Fruit fly (Drosophila melanogaster) whole organism, embryonic: ENCODE data around the gene CG10802.

Experiments used
- Awh ChIP-seq: fragments of 200-800 bp; sonication (Bioruptor generic); IDR thresholded peaks from 2 replicates; pipeline ENCODE4, ENCODE4 v1.3.6; 2022; ENCODE audit warnings: missing biosample characterization, missing genetic modification characterization
- Blimp-1 ChIP-seq: fragments of 200-800 bp; sonication (Bioruptor generic); optimal IDR thresholded peaks from 3 replicates; lab custom pipeline; 2018; ENCODE audit warnings: missing biosample characterization, missing genetic modification characterization, mild to moderate bottlenecking, moderate library complexity, missing genetic modification reagents
- CG10979 ChIP-seq: fragments of 200-800 bp; sonication (Bioruptor generic); optimal IDR thresholded peaks from 2 replicates; lab custom pipeline; 2018; ENCODE audit warnings: missing biosample characterization, mild to moderate bottlenecking, missing genetic modification characterization, moderate library complexity
- CG11504 ChIP-seq: fragments of 200-800 bp; sonication (Bioruptor generic); optimal IDR thresholded peaks from 3 replicates; lab custom pipeline; 2019; ENCODE audit warnings: missing biosample characterization, mild to moderate bottlenecking, missing genetic modification characterization, moderate library complexity
- CG14667 ChIP-seq: fragments of 200-800 bp; sonication (Bioruptor generic); IDR thresholded peaks from 2 replicates; pipeline ENCODE4 v1.3.6; 2022; ENCODE audit warnings: missing biosample characterization, missing genetic modification characterization
- CG15514 ChIP-seq: fragments of 200-800 bp; sonication (Bioruptor generic); optimal IDR thresholded peaks from 3 replicates; lab custom pipeline; 2017; ENCODE audit warnings: missing biosample characterization, missing genetic modification characterization, mild to moderate bottlenecking, moderate library complexity, missing genetic modification reagents
- CG17359 ChIP-seq: fragments of 200-800 bp; sonication (Bioruptor generic); optimal IDR thresholded peaks from 3 replicates; lab custom pipeline; 2018; ENCODE audit warnings: missing biosample characterization, mild to moderate bottlenecking, missing genetic modification characterization, moderate library complexity
- CG2199 ChIP-seq: fragments of 200-800 bp; sonication (Bioruptor generic); IDR thresholded peaks from 3 replicates; pipeline ENCODE4 v1.3.6; 2022; ENCODE audit warnings: missing biosample characterization, missing genetic modification characterization
- CG42726 ChIP-seq: fragments of 200-800 bp; sonication (Bioruptor generic); IDR thresholded peaks from 2 replicates; pipeline ENCODE4 v1.3.6; 2022; ENCODE audit warnings: missing biosample characterization, missing genetic modification characterization; ENCODE audit not compliant: partially characterized antibody
- CG4854 ChIP-seq: fragments of 200-800 bp; sonication (Bioruptor generic); optimal IDR thresholded peaks from 2 replicates; lab custom pipeline; 2016; ENCODE audit warnings: missing biosample characterization, missing genetic modification characterization, inconsistent platforms
- CG7357 ChIP-seq: fragments of 200-800 bp; sonication (Bioruptor generic); IDR thresholded peaks from 3 replicates; pipeline ENCODE4 v1.3.6; 2022; ENCODE audit warnings: missing biosample characterization, missing genetic modification characterization
- CG7745 ChIP-seq: fragments of 200-800 bp; sonication (Bioruptor generic); optimal IDR thresholded peaks from 2 replicates; lab custom pipeline; 2018; ENCODE audit warnings: missing biosample characterization, mild to moderate bottlenecking, missing genetic modification characterization, moderate library complexity
- CG8359 ChIP-seq: fragments of 200-800 bp; sonication (Bioruptor generic); optimal IDR thresholded peaks from 2 replicates; lab custom pipeline; 2017; ENCODE audit warnings: missing biosample characterization, mild to moderate bottlenecking, missing genetic modification characterization, borderline replicate concordance
- CG8388 ChIP-seq: fragments of 200-800 bp; sonication (Bioruptor generic); optimal IDR thresholded peaks from 2 replicates; lab custom pipeline; 2019; ENCODE audit warnings: missing biosample characterization, mild to moderate bottlenecking, missing genetic modification characterization, moderate library complexity
- CG9437 ChIP-seq: fragments of 200-800 bp; sonication (Bioruptor generic); optimal IDR thresholded peaks from 2 replicates; lab custom pipeline; 2018; ENCODE audit warnings: missing biosample characterization, mild to moderate bottlenecking, missing genetic modification characterization
- CTCF ChIP-seq: fragments of 200-800 bp; sonication (Bioruptor generic); optimal IDR thresholded peaks from 2 replicates; lab custom pipeline; 2017; ENCODE audit warnings: missing biosample characterization, mild to moderate bottlenecking, missing genetic modification characterization, moderate library complexity
- CkIIα-i1 ChIP-seq: fragments of 200-800 bp; sonication (Bioruptor generic); IDR thresholded peaks from 2 replicates; pipeline ENCODE4 v1.3.6; 2022; ENCODE audit warnings: missing biosample characterization, missing genetic modification characterization
- Dip2 ChIP-seq: fragments of 200-800 bp; sonication (Bioruptor generic); IDR thresholded peaks from 2 replicates; pipeline ENCODE4 v1.3.6; 2022; ENCODE audit warnings: missing biosample characterization, missing genetic modification characterization
- Dp ChIP-seq: fragments of 200-800 bp; sonication (Bioruptor generic); optimal IDR thresholded peaks from 2 replicates; lab custom pipeline; 2018; ENCODE audit warnings: missing biosample characterization, mild to moderate bottlenecking, missing genetic modification characterization, moderate library complexity
- E2f1 ChIP-seq: fragments of 200-800 bp; sonication (Bioruptor generic); IDR thresholded peaks from 2 replicates; pipeline ENCODE4 v1.3.6; 2022; ENCODE audit warnings: missing biosample characterization, missing genetic modification characterization
- Hr51 ChIP-seq, 2 experiments: fragments of 200-800 bp; sonication (Bioruptor generic); optimal IDR thresholded peaks; 2 replicates in 1 of 2; 3 replicates in 1 of 2; lab custom pipeline; 2016 to 2018; ENCODE audit warnings: missing biosample characterization in 2 of 2, missing genetic modification characterization in 2 of 2, mild to moderate bottlenecking in 1 of 2, moderate library complexity in 1 of 2
- Lhr ChIP-seq: fragments of 200-800 bp; sonication (Bioruptor generic); optimal IDR thresholded peaks from 3 replicates; lab custom pipeline; 2017; ENCODE audit warnings: mild to moderate bottlenecking, missing biosample characterization, missing genetic modification reagents, missing genetic modification characterization
- Med ChIP-seq: fragments of 200-800 bp; sonication (Bioruptor generic); peaks from one replicate; lab custom pipeline; 2016; ENCODE audit warnings: missing biosample characterization, missing genetic modification characterization, mild to moderate bottlenecking, inconsistent platforms, moderate library complexity
- Pdp1 ChIP-seq, 2 experiments: fragments of 200-800 bp; sonication (Bioruptor generic); optimal IDR thresholded peaks; 3 replicates each; lab custom pipeline; 2016; ENCODE audit warnings: missing biosample characterization in 2 of 2, missing genetic modification characterization in 2 of 2, mild to moderate bottlenecking in 1 of 2, moderate library complexity in 1 of 2
- Rfx ChIP-seq: fragments of 200-800 bp; sonication (Bioruptor generic); IDR thresholded peaks from 2 replicates; pipeline ENCODE4 v1.3.6; 2022; ENCODE audit warnings: missing biosample characterization, missing genetic modification characterization
- Six4 ChIP-seq: fragments of 200-800 bp; sonication (Bioruptor generic); optimal IDR thresholded peaks from 2 replicates; lab custom pipeline; 2016; ENCODE audit warnings: missing biosample characterization, missing genetic modification characterization
- Sox100B ChIP-seq: fragments of 200-800 bp; sonication (Bioruptor generic); optimal IDR thresholded peaks from 3 replicates; lab custom pipeline; 2018; ENCODE audit warnings: missing biosample characterization, mild to moderate bottlenecking, missing genetic modification characterization
- abd-A ChIP-seq: fragments of 200-800 bp; sonication (Bioruptor generic); optimal IDR thresholded peaks from 3 replicates; lab custom pipeline; 2019; ENCODE audit warnings: missing biosample characterization, mild to moderate bottlenecking, missing genetic modification characterization, moderate library complexity
- amos ChIP-seq: fragments of 200-800 bp; sonication (Bioruptor generic); IDR thresholded peaks from 2 replicates; pipeline ENCODE4 v1.3.6; 2022; ENCODE audit warnings: missing biosample characterization, missing genetic modification characterization; ENCODE audit not compliant: partially characterized antibody
- chm ChIP-seq: fragments of 200-800 bp; sonication (Bioruptor generic); IDR thresholded peaks from 2 replicates; pipeline ENCODE4 v1.3.6; 2022; ENCODE audit warnings: missing biosample characterization, missing genetic modification characterization
- ci ChIP-seq: fragments of 200-800 bp; sonication (Bioruptor generic); IDR thresholded peaks from 3 replicates; pipeline ENCODE4 v1.3.6; 2022; ENCODE audit warnings: missing biosample characterization, missing genetic modification characterization
- croc ChIP-seq: fragments of 200-800 bp; sonication (Bioruptor generic); conservative IDR thresholded peaks from 3 replicates; pipeline ENCODE4 v1.3.6; 2022; ENCODE audit warnings: missing biosample characterization, missing genetic modification characterization
- cwo ChIP-seq: fragments of 200-800 bp; sonication (Bioruptor generic); optimal IDR thresholded peaks from 3 replicates; lab custom pipeline; 2017; ENCODE audit warnings: missing biosample characterization, missing genetic modification characterization, mild to moderate bottlenecking, moderate library complexity, missing genetic modification reagents
- dpn ChIP-seq, 2 experiments: fragments of 200-800 bp; sonication (Bioruptor generic); optimal IDR thresholded peaks; 3 replicates each; lab custom pipeline; 2016; ENCODE audit warnings: missing biosample characterization in 2 of 2, missing genetic modification characterization in 2 of 2
- ftz-f1 ChIP-seq: fragments of 200-800 bp; sonication (Bioruptor generic); optimal IDR thresholded peaks from 2 replicates; lab custom pipeline; 2016; ENCODE audit warnings: missing biosample characterization, missing genetic modification characterization
- gcm2 ChIP-seq: fragments of 200-800 bp; sonication (Bioruptor generic); optimal IDR thresholded peaks from 2 replicates; lab custom pipeline; 2016; ENCODE audit warnings: missing biosample characterization, missing genetic modification characterization
- gem ChIP-seq: fragments of 200-800 bp; sonication (Bioruptor generic); optimal IDR thresholded peaks from 2 replicates; lab custom pipeline; 2019; ENCODE audit warnings: missing biosample characterization, mild to moderate bottlenecking, missing genetic modification characterization, moderate library complexity
- ind ChIP-seq: fragments of 200-800 bp; sonication (Bioruptor generic); optimal IDR thresholded peaks from 3 replicates; lab custom pipeline; 2016; ENCODE audit warnings: missing biosample characterization, missing genetic modification characterization
- inv ChIP-seq: fragments of 200-800 bp; sonication (Bioruptor generic); IDR thresholded peaks from 2 replicates; pipeline ENCODE4 v1.3.6; 2022; ENCODE audit warnings: missing biosample characterization, missing genetic modification characterization; ENCODE audit not compliant: partially characterized antibody
- kah ChIP-seq: fragments of 200-800 bp; sonication (Bioruptor generic); optimal IDR thresholded peaks from 2 replicates; lab custom pipeline; 2018; ENCODE audit warnings: missing biosample characterization, mild to moderate bottlenecking, missing genetic modification characterization
- lilli ChIP-seq: fragments of 200-800 bp; sonication (Bioruptor generic); optimal IDR thresholded peaks from 3 replicates; lab custom pipeline; 2016; ENCODE audit warnings: missing biosample characterization, missing genetic modification characterization
- mam ChIP-seq: fragments of 200-800 bp; sonication (Bioruptor generic); optimal IDR thresholded peaks from 3 replicates; lab custom pipeline; 2016; ENCODE audit warnings: missing biosample characterization, missing genetic modification characterization
- rib ChIP-seq: fragments of 200-800 bp; sonication (Bioruptor generic); IDR thresholded peaks from 2 replicates; pipeline ENCODE4 v1.3.6; 2022; ENCODE audit warnings: missing biosample characterization, missing genetic modification characterization
- row ChIP-seq: fragments of 200-800 bp; sonication (Bioruptor generic); IDR thresholded peaks from 3 replicates; pipeline ENCODE4 v1.3.6; 2022; ENCODE audit warnings: missing biosample characterization, missing genetic modification characterization
- sens ChIP-seq: fragments of 200-800 bp; sonication (Bioruptor generic); peaks from one replicate; lab custom pipeline; 2016; ENCODE audit warnings: missing biosample characterization, missing genetic modification characterization
- sens-2 ChIP-seq: fragments of 200-800 bp; sonication (Bioruptor generic); IDR thresholded peaks from 2 replicates; pipeline ENCODE4 v1.3.6; 2022; ENCODE audit warnings: missing biosample characterization, missing genetic modification characterization
- so ChIP-seq: fragments of 200-800 bp; sonication (Bioruptor generic); IDR thresholded peaks from 3 replicates; pipeline ENCODE4 v1.3.6; 2022; ENCODE audit warnings: missing biosample characterization, missing genetic modification characterization
- stwl ChIP-seq: fragments of 200-800 bp; sonication (Bioruptor generic); optimal IDR thresholded peaks from 3 replicates; lab custom pipeline; 2018; ENCODE audit warnings: missing biosample characterization, mild to moderate bottlenecking, missing genetic modification characterization, moderate library complexity
- sug ChIP-seq: fragments of 200-800 bp; optimal IDR thresholded peaks from 2 replicates; lab custom pipeline; 2019; ENCODE audit warnings: missing biosample characterization, mild to moderate bottlenecking, missing genetic modification characterization, moderate library complexity
- tup ChIP-seq: fragments of 200-800 bp; sonication (Bioruptor generic); optimal IDR thresholded peaks from 2 replicates; lab custom pipeline; 2016; ENCODE audit warnings: missing biosample characterization, mild to moderate bottlenecking, missing genetic modification characterization, moderate library complexity
- vvl ChIP-seq: fragments of 200-800 bp; sonication (Bioruptor generic); IDR thresholded peaks from 2 replicates; pipeline ENCODE4 v1.3.6; 2022; ENCODE audit warnings: missing biosample characterization, missing genetic modification characterization
- yki ChIP-seq: fragments of >200 bp; optimal IDR thresholded peaks from 3 replicates; lab custom pipeline; 2018

The CG10802 gene

dm6 chrX:3481034-3481433 lies 1.7 kb upstream of the CG10802 start:
- TF ChIP-seq Lhr: peak; percentile 9
- TF ChIP-seq CG8388 (GFP tag; lab: Kevin White, UChicago): peak; percentile 17
- TF ChIP-seq amos (GFP tag; lab: Robert Waterston, UW): peak; percentile 29; the same call in 1 of the 2 replicates
- TF ChIP-seq CTCF: peak; percentile 94
- 0 out of 3 replicates have a peak, but pooled peaks have one; percentile 5 for TF ChIP-seq row (GFP tag; lab: Robert Waterston, UW)
- TF ChIP-seq tup (GFP tag; lab: Kevin White, UChicago): no peak
- TF ChIP-seq gcm2 (GFP tag; lab: Kevin White, UChicago): no peak
- TF ChIP-seq Med (GFP tag; lab: Kevin White, UChicago): peak; percentile 14
- TF ChIP-seq rib (GFP tag; lab: Robert Waterston, UW): 0 out of 2 replicates have a peak, but pooled peaks have one; percentile 12
- no peak for TF ChIP-seq dpn (GFP tag; optimal IDR thresholded peaks at IDR 0.05; lab: Kevin White, UChicago)
- TF ChIP-seq CG17359 (tag; lab: Kevin White, UChicago): peak; percentile 19
- TF ChIP-seq stwl (tag; lab: Kevin White, UChicago): peak; percentile 44
- TF ChIP-seq CG42726 (GFP tag; lab: Robert Waterston, UW): 0 out of 2 replicates have a peak, but pooled peaks have one; percentile 8
- TF ChIP-seq gem (tag; lab: Kevin White, UChicago): no peak
- peak; percentile 15 for TF ChIP-seq Blimp-1
- TF ChIP-seq CG10979 (tag; lab: Kevin White, UChicago): peak; percentile 99
- no peak for TF ChIP-seq croc (GFP tag; lab: Robert Waterston, UW)
- TF ChIP-seq Sox100B (GFP tag; lab: Kevin White, UChicago): peak; percentile 7
- 0 out of 2 replicates have a peak, but pooled peaks have one; percentile 26 for TF ChIP-seq chm (GFP tag; lab: Robert Waterston, UW)
- TF ChIP-seq Hr51 (GFP tag; optimal IDR thresholded peaks at IDR 0.05; lab: Kevin White, UChicago): peak in 1 of 2 experiments; percentile 8
- TF ChIP-seq CG8359: no peak
- TF ChIP-seq sens-2 (GFP tag; lab: Robert Waterston, UW): no peak
- no peak for TF ChIP-seq ind (GFP tag; lab: Kevin White, UChicago)
- peak; percentile 12 for TF ChIP-seq CG15514
- peak; percentile 88 for TF ChIP-seq CG9437
- TF ChIP-seq ci: peak; percentile 45; the same call in 1 of the 3 replicates
- TF ChIP-seq E2f1 (GFP tag; lab: Robert Waterston, UW): peak; percentile 15; the same call in 1 of the 2 replicates
- peak; percentile 84; the same call in 2 of the 3 replicates for TF ChIP-seq CG2199 (GFP tag; lab: Robert Waterston, UW)
- TF ChIP-seq CG7357: no peak
- peak; percentile 14 for TF ChIP-seq sens
- no peak for TF ChIP-seq vvl (GFP tag; lab: Robert Waterston, UW)
- TF ChIP-seq Rfx: 0 out of 2 replicates have a peak, but pooled peaks have one; percentile 15
- TF ChIP-seq Dip2 (GFP tag; lab: Robert Waterston, UW): peak; percentile 82
- TF ChIP-seq Six4 (GFP tag; lab: Kevin White, UChicago): no peak
- TF ChIP-seq CG7745 (tag; lab: Kevin White, UChicago): no peak

- TF ChIP-seq cwo (GFP tag; lab: Kevin White, UChicago): no peak
- no peak for TF ChIP-seq CG4854 (GFP tag; lab: Kevin White, UChicago)
- no peak for TF ChIP-seq CG11504
- peak; percentile 78 for TF ChIP-seq inv (GFP tag; lab: Robert Waterston, UW)
- TF ChIP-seq CG17359 (tag; lab: Kevin White, UChicago): peak; percentile 36
- TF ChIP-seq abd-A (tag; lab: Kevin White, UChicago): no peak
- TF ChIP-seq sug (tag; lab: Kevin White, UChicago): no peak
- no peak for TF ChIP-seq kah (GFP tag; lab: Kevin White, UChicago)
- peak; percentile 17 for TF ChIP-seq mam (GFP tag; lab: Kevin White, UChicago)
- TF ChIP-seq Awh (GFP tag; lab: Robert Waterston, UW): no peak
- no peak for TF ChIP-seq so (GFP tag; lab: Robert Waterston, UW)
- TF ChIP-seq CkIIα-i1 (GFP tag; lab: Robert Waterston, UW): no peak
- TF ChIP-seq Dp (GFP tag; lab: Kevin White, UChicago): peak; percentile 31
- peak; percentile 44 for TF ChIP-seq lilli (GFP tag; lab: Kevin White, UChicago)
- TF ChIP-seq Pdp1 (GFP tag; optimal IDR thresholded peaks at IDR 0.05; lab: Kevin White, UChicago): peak in 1 of 2 experiments; percentile 51
- TF ChIP-seq CG14667 (GFP tag; lab: Robert Waterston, UW): no peak
- TF ChIP-seq Med (GFP tag; lab: Kevin White, UChicago): peak; percentile 68
- TF ChIP-seq ftz-f1 (GFP tag; lab: Kevin White, UChicago): no peak
- TF ChIP-seq yki (lab: Kevin White, UChicago): no peak
Observed at dm6 chrX:3485304-3485703, 2.5 kb downstream of the CG10802 start, which contains the start of the genes CG14270 and CG10803. TSS of gene CG14270 (minus strand) at chrX:3485378. TSS of gene CG10803 (plus strand) at chrX:3485650.
